Fruit fly (Drosophila melanogaster) whole organism, embryonic: Measurements from ENCODE around the gene CG7289.

Experiments
- CG10274 ChIP-seq: fragments of 200-800 bp; sonication (Bioruptor generic); optimal IDR thresholded peaks from 3 replicates; lab custom pipeline; 2017; ENCODE audit warnings: missing biosample characterization, mild to moderate bottlenecking, missing genetic modification characterization
- CG10462 ChIP-seq: fragments of 200-800 bp; sonication (Bioruptor generic); optimal IDR thresholded peaks from 2 replicates; lab custom pipeline; 2016; ENCODE audit warnings: missing biosample characterization, missing genetic modification characterization
- CG10979 ChIP-seq: fragments of 200-800 bp; sonication (Bioruptor generic); optimal IDR thresholded peaks from 2 replicates; lab custom pipeline; 2018; ENCODE audit warnings: missing biosample characterization, mild to moderate bottlenecking, missing genetic modification characterization, moderate library complexity
- CG11398 ChIP-seq: fragments of 200-800 bp; sonication (Bioruptor generic); optimal IDR thresholded peaks from 2 replicates; lab custom pipeline; 2016; ENCODE audit warnings: missing biosample characterization, missing genetic modification characterization
- CG13287 ChIP-seq: fragments of 200-800 bp; sonication (Bioruptor generic); IDR thresholded peaks from 2 replicates; pipeline ENCODE4 v1.3.6; 2022; ENCODE audit warnings: missing biosample characterization, missing genetic modification characterization; ENCODE audit not compliant: partially characterized antibody
- CG13894 ChIP-seq: fragments of 200-800 bp; sonication (Bioruptor generic); optimal IDR thresholded peaks from 3 replicates; lab custom pipeline; 2018; ENCODE audit warnings: missing biosample characterization, mild to moderate bottlenecking, missing genetic modification characterization, moderate library complexity
- CG14441 ChIP-seq: fragments of 200-800 bp; sonication (Bioruptor generic); IDR thresholded peaks from 2 replicates; pipeline ENCODE4 v1.3.6; 2022; ENCODE audit warnings: missing biosample characterization, missing genetic modification characterization
- CG14710 ChIP-seq: fragments of 200-800 bp; sonication (Bioruptor generic); optimal IDR thresholded peaks from 3 replicates; lab custom pipeline; 2019; ENCODE audit warnings: missing biosample characterization, mild to moderate bottlenecking, missing genetic modification characterization, moderate library complexity
- CG1647 ChIP-seq: fragments of 200-800 bp; sonication (Bioruptor generic); optimal IDR thresholded peaks from 3 replicates; lab custom pipeline; 2016; ENCODE audit warnings: missing biosample characterization, missing genetic modification characterization
- CG17829 ChIP-seq: fragments of 200-800 bp; optimal IDR thresholded peaks from 2 replicates; lab custom pipeline; 2019; ENCODE audit warnings: missing biosample characterization, mild to moderate bottlenecking, missing genetic modification characterization, moderate library complexity
- CG2678 ChIP-seq: fragments of 200-800 bp; sonication (Bioruptor generic); optimal IDR thresholded peaks from 3 replicates; lab custom pipeline; 2019; ENCODE audit warnings: missing biosample characterization, mild to moderate bottlenecking, missing genetic modification characterization, moderate library complexity
- CG34224 ChIP-seq: fragments of 200-800 bp; sonication (Bioruptor generic); IDR thresholded peaks from 3 replicates; pipeline ENCODE4 v1.3.6; 2022; ENCODE audit warnings: missing biosample characterization, missing genetic modification characterization; ENCODE audit not compliant: partially characterized antibody
- CG34376 ChIP-seq: fragments of 200-800 bp; sonication (Bioruptor generic); optimal IDR thresholded peaks from 2 replicates; lab custom pipeline; 2018; ENCODE audit warnings: missing biosample characterization, mild to moderate bottlenecking, missing genetic modification characterization
- CG8089 ChIP-seq: fragments of 200-800 bp; sonication (Bioruptor generic); optimal IDR thresholded peaks from 3 replicates; lab custom pipeline; 2016; ENCODE audit warnings: missing biosample characterization, missing genetic modification characterization
- CG9932 ChIP-seq: fragments of 200-800 bp; sonication (Bioruptor generic); IDR thresholded peaks from 2 replicates; pipeline ENCODE4 v1.3.6; 2022; ENCODE audit warnings: missing biosample characterization, missing genetic modification characterization
- Chrac-16 ChIP-seq: fragments of 200-800 bp; sonication (Bioruptor generic); optimal IDR thresholded peaks from 3 replicates; lab custom pipeline; 2016; ENCODE audit warnings: missing biosample characterization, missing genetic modification characterization
- Dll ChIP-seq: fragments of 200-800 bp; sonication (Bioruptor generic); IDR thresholded peaks from 4 replicates; pipeline ENCODE4 v1.3.6; 2022; ENCODE audit warnings: missing biosample characterization, missing genetic modification characterization; ENCODE audit not compliant: partially characterized antibody
- Doc3 ChIP-seq: fragments of 200-800 bp; sonication (Bioruptor generic); IDR thresholded peaks from 3 replicates; pipeline ENCODE4 v1.3.6; 2022; ENCODE audit warnings: missing biosample characterization, missing genetic modification characterization; ENCODE audit not compliant: partially characterized antibody
- Drgx ChIP-seq: fragments of 200-800 bp; sonication (Bioruptor generic); IDR thresholded peaks from 2 replicates; pipeline ENCODE4 v1.3.6; 2022; ENCODE audit warnings: missing biosample characterization, missing genetic modification characterization
- E2f2 ChIP-seq: fragments of 200-800 bp; sonication (Bioruptor generic); IDR thresholded peaks from 2 replicates; pipeline ENCODE4 v1.3.6; 2022; ENCODE audit warnings: missing biosample characterization, missing genetic modification characterization
- Ets65A ChIP-seq: fragments of 200-800 bp; sonication (Bioruptor generic); peaks from one replicate; lab custom pipeline; 2016; ENCODE audit warnings: missing biosample characterization, missing genetic modification characterization
- Ets97D ChIP-seq: fragments of 200-800 bp; sonication (Bioruptor generic); optimal IDR thresholded peaks from 3 replicates; lab custom pipeline; 2016; ENCODE audit warnings: missing biosample characterization, missing genetic modification characterization
- Fer3 ChIP-seq: fragments of 200-800 bp; sonication (Bioruptor generic); optimal IDR thresholded peaks from 2 replicates; lab custom pipeline; 2018; ENCODE audit warnings: missing biosample characterization, mild to moderate bottlenecking, missing genetic modification characterization, moderate library complexity
- HmgD ChIP-seq: fragments of 200-800 bp; sonication (Bioruptor generic); optimal IDR thresholded peaks from 3 replicates; lab custom pipeline; 2016; ENCODE audit warnings: missing biosample characterization, missing genetic modification characterization
- HmgZ ChIP-seq: fragments of 200-800 bp; sonication (Bioruptor generic); optimal IDR thresholded peaks from 2 replicates; lab custom pipeline; 2018; ENCODE audit warnings: missing biosample characterization, mild to moderate bottlenecking, missing genetic modification characterization
- Lhr ChIP-seq: fragments of 200-800 bp; sonication (Bioruptor generic); optimal IDR thresholded peaks from 3 replicates; lab custom pipeline; 2017; ENCODE audit warnings: mild to moderate bottlenecking, missing biosample characterization, missing genetic modification reagents, missing genetic modification characterization
- MESR4 ChIP-seq: fragments of 200-800 bp; sonication (Bioruptor generic); optimal IDR thresholded peaks from 2 replicates; lab custom pipeline; 2018; ENCODE audit warnings: missing biosample characterization, mild to moderate bottlenecking, missing genetic modification characterization, moderate library complexity
- Med ChIP-seq: fragments of 200-800 bp; sonication (Bioruptor generic); peaks from one replicate; lab custom pipeline; 2016; ENCODE audit warnings: missing biosample characterization, missing genetic modification characterization, mild to moderate bottlenecking, inconsistent platforms, moderate library complexity
- Mes4 ChIP-seq: fragments of 200-800 bp; sonication (Bioruptor generic); optimal IDR thresholded peaks from 2 replicates; lab custom pipeline; 2016; ENCODE audit warnings: missing biosample characterization, missing genetic modification characterization
- Neu2 ChIP-seq: fragments of 200-800 bp; sonication (Bioruptor generic); optimal IDR thresholded peaks from 3 replicates; lab custom pipeline; 2016; ENCODE audit warnings: missing biosample characterization, missing genetic modification characterization, borderline replicate concordance
- Sry-β ChIP-seq: fragments of 200-800 bp; sonication (Bioruptor generic); optimal IDR thresholded peaks from 2 replicates; lab custom pipeline; 2018; ENCODE audit warnings: missing biosample characterization, mild to moderate bottlenecking, missing genetic modification characterization, moderate library complexity
- bigmax ChIP-seq: fragments of 200-800 bp; sonication (Bioruptor generic); optimal IDR thresholded peaks from 2 replicates; lab custom pipeline; 2018; ENCODE audit warnings: missing biosample characterization, mild to moderate bottlenecking, missing genetic modification characterization
- da ChIP-seq: fragments of 200-800 bp; sonication (Bioruptor generic); optimal IDR thresholded peaks from 2 replicates; lab custom pipeline; 2016; ENCODE audit warnings: missing biosample characterization, missing genetic modification characterization
- fd96Cb ChIP-seq: fragments of 200-800 bp; sonication (Bioruptor generic); optimal IDR thresholded peaks from 2 replicates; lab custom pipeline; 2018; ENCODE audit warnings: missing biosample characterization, mild to moderate bottlenecking, missing genetic modification characterization, moderate library complexity
- gfzf ChIP-seq: fragments of 200-800 bp; sonication (Bioruptor generic); optimal IDR thresholded peaks from 2 replicates; lab custom pipeline; 2016; ENCODE audit warnings: missing biosample characterization, mild to moderate bottlenecking, missing genetic modification characterization, moderate library complexity
- kay ChIP-seq: fragments of 200-800 bp; sonication (Bioruptor generic); optimal IDR thresholded peaks from 2 replicates; lab custom pipeline; 2016; ENCODE audit warnings: missing biosample characterization, missing genetic modification characterization
- knrl ChIP-seq: fragments of 200-800 bp; sonication (Bioruptor generic); IDR thresholded peaks from 3 replicates; pipeline ENCODE4 v1.3.6; 2022; ENCODE audit warnings: missing biosample characterization, missing genetic modification characterization; ENCODE audit not compliant: partially characterized antibody
- mld ChIP-seq: fragments of 200-800 bp; sonication (Bioruptor generic); IDR thresholded peaks from 3 replicates; pipeline ENCODE4 v1.3.6; 2022; ENCODE audit warnings: missing biosample characterization, missing genetic modification characterization; ENCODE audit not compliant: partially characterized antibody
- nmo ChIP-seq: fragments of 200-800 bp; sonication (Bioruptor generic); optimal IDR thresholded peaks from 2 replicates; lab custom pipeline; 2018; ENCODE audit warnings: missing biosample characterization, mild to moderate bottlenecking, missing genetic modification characterization, moderate library complexity
- oc ChIP-seq: fragments of 200-800 bp; sonication (Bioruptor generic); optimal IDR thresholded peaks from 2 replicates; lab custom pipeline; 2018; ENCODE audit warnings: missing biosample characterization, mild to moderate bottlenecking, missing genetic modification characterization, moderate library complexity
- org-1 ChIP-seq: fragments of 200-800 bp; sonication (Bioruptor generic); optimal IDR thresholded peaks from 2 replicates; lab custom pipeline; 2017; ENCODE audit warnings: missing biosample characterization, missing genetic modification characterization
- repo ChIP-seq: fragments of 200-800 bp; sonication (Bioruptor generic); optimal IDR thresholded peaks from 2 replicates; lab custom pipeline; 2016; ENCODE audit warnings: missing biosample characterization, missing genetic modification characterization
- row ChIP-seq: fragments of 200-800 bp; sonication (Bioruptor generic); IDR thresholded peaks from 3 replicates; pipeline ENCODE4 v1.3.6; 2022; ENCODE audit warnings: missing biosample characterization, missing genetic modification characterization
- sc ChIP-seq, 3 experiments: fragments of >200 bp in 2 of 3; fragments of 200-800 bp in 1 of 3; sonication (Bioruptor generic) in 1 of 3; optimal IDR thresholded peaks; 2 replicates in 2 of 3; 3 replicates in 1 of 3; lab custom pipeline; 2017; ENCODE audit warnings: mild to moderate bottlenecking in 1 of 3, missing biosample characterization in 1 of 3, missing genetic modification characterization in 1 of 3, missing genetic modification reagents in 1 of 3
- sens ChIP-seq: fragments of 200-800 bp; sonication (Bioruptor generic); peaks from one replicate; lab custom pipeline; 2016; ENCODE audit warnings: missing biosample characterization, missing genetic modification characterization
- stwl ChIP-seq: fragments of 200-800 bp; sonication (Bioruptor generic); optimal IDR thresholded peaks from 3 replicates; lab custom pipeline; 2018; ENCODE audit warnings: missing biosample characterization, mild to moderate bottlenecking, missing genetic modification characterization, moderate library complexity
- unc-4 ChIP-seq: fragments of 200-800 bp; sonication (Bioruptor generic); IDR thresholded peaks from 2 replicates; pipeline ENCODE4 v1.3.6; 2022; ENCODE audit warnings: missing biosample characterization, missing genetic modification characterization; ENCODE audit not compliant: partially characterized antibody
- zen2 ChIP-seq: fragments of 200-800 bp; sonication (Bioruptor generic); IDR thresholded peaks from 3 replicates; pipeline ENCODE4 v1.3.6; 2022; ENCODE audit warnings: missing biosample characterization, missing genetic modification characterization; ENCODE audit not compliant: partially characterized antibody

CG7289 gene

DNA sequence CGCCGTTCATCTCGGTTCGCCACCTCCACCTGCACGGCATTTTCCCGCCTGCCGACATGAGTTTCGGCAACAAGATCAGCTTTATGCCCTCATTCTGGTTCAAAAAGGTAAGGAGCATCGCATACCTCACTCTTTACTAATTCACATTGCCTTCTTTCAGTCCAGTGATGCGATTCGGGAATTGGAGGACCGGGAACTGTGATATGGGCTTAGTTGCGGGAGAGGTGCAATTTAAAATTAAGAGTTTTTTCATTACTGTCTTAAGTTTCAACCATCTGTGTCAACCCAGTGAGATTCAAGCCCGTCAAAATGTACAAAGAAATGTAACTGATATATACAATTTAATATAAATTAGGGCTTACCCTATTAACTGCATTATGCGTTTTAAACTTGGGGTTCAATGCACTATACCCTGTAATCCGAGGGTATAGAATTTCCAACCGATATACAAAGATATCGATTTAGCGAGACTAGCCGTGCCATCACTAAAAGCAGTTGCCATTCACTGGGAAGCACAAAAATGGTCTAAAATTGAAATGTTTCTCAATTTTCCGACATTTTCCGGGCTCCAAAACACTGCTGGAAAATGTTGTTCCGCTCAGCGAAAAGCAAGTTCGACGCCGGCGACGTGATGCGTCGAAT lies at the start of gene CG7289 (continued):
- peak; percentile 54; the same call in 2 of the 3 replicates for TF ChIP-seq knrl (GFP tag; lab: Robert Waterston, UW)
- TF ChIP-seq nmo (GFP tag; lab: Kevin White, UChicago), result no peak
- TF ChIP-seq gfzf (GFP tag; lab: Kevin White, UChicago), result peak; percentile 12
- no peak for TF ChIP-seq Lhr (GFP tag; lab: Kevin White, UChicago)
- no peak for TF ChIP-seq fd96Cb (tag; lab: Kevin White, UChicago)
- no peak for TF ChIP-seq HmgD (GFP tag; lab: Kevin White, UChicago)
- peak; percentile 9 for TF ChIP-seq CG10979 (tag; lab: Kevin White, UChicago)
- no peak for TF ChIP-seq Drgx (GFP tag; lab: Robert Waterston, UW)
- no peak for TF ChIP-seq repo (GFP tag; lab: Kevin White, UChicago)
- TF ChIP-seq unc-4 (GFP tag; lab: Robert Waterston, UW), result peak; percentile 60
- peak; percentile 14 for TF ChIP-seq Ets97D (GFP tag; lab: Kevin White, UChicago)
- TF ChIP-seq da, result no peak
- no peak for TF ChIP-seq CG2678 (tag; lab: Kevin White, UChicago)
- no peak for TF ChIP-seq bigmax (GFP tag; lab: Kevin White, UChicago)
- no peak for TF ChIP-seq sc (optimal IDR thresholded peaks at IDR 0.05; lab: Kevin White, UChicago)
- TF ChIP-seq sc (GFP tag; optimal IDR thresholded peaks at IDR 0.05; lab: Kevin White, UChicago), result no peak
- no peak for TF ChIP-seq CG11398 (GFP tag; lab: Kevin White, UChicago)
- peak; percentile 75 for TF ChIP-seq stwl (tag; lab: Kevin White, UChicago)
- no peak for TF ChIP-seq CG10274 (GFP tag; lab: Kevin White, UChicago)
- TF ChIP-seq Neu2, result no peak
- peak; percentile 48; the same call in 1 of the 2 replicates for TF ChIP-seq CG9932 (GFP tag; lab: Robert Waterston, UW)
- TF ChIP-seq Sry-β (GFP tag; lab: Kevin White, UChicago), result no peak
- peak; percentile 30; the same call in 1 of the 2 replicates for TF ChIP-seq CG14441 (GFP tag; lab: Robert Waterston, UW)
- peak; percentile 42 for TF ChIP-seq Med (GFP tag; lab: Kevin White, UChicago)
- no peak for TF ChIP-seq oc (tag; lab: Kevin White, UChicago)
- TF ChIP-seq row (GFP tag; lab: Robert Waterston, UW), result peak; percentile 70
- TF ChIP-seq kay (GFP tag; lab: Kevin White, UChicago), result no peak
- peak; percentile 52 for TF ChIP-seq CG34224 (GFP tag; lab: Robert Waterston, UW)
- TF ChIP-seq CG1647 (GFP tag; lab: Kevin White, UChicago), result no peak
- no peak for TF ChIP-seq CG13894
- TF ChIP-seq CG17829 (tag; lab: Kevin White, UChicago), result peak; percentile 18
- no peak for TF ChIP-seq CG34376
- TF ChIP-seq zen2 (GFP tag; lab: Robert Waterston, UW), result peak; percentile 48; the same call in 2 of the 3 replicates
- peak; percentile 22 for TF ChIP-seq HmgZ (tag; lab: Kevin White, UChicago)
- TF ChIP-seq mld (GFP tag; lab: Robert Waterston, UW), result 0 out of 3 replicates have a peak, but pooled peaks have one; percentile 38
- peak; percentile 42; the same call in 1 of the 2 replicates for TF ChIP-seq E2f2 (GFP tag; lab: Robert Waterston, UW)
- TF ChIP-seq Chrac-16, result no peak
- TF ChIP-seq Dll (GFP tag; lab: Robert Waterston, UW), result peak; percentile 61
- TF ChIP-seq Fer3 (tag; lab: Kevin White, UChicago), result no peak
- TF ChIP-seq Doc3 (GFP tag; lab: Robert Waterston, UW), result peak; percentile 48
- no peak for TF ChIP-seq CG14710 (tag; lab: Kevin White, UChicago)
- TF ChIP-seq Mes4, result no peak
- no peak for TF ChIP-seq org-1
- TF ChIP-seq CG13287 (GFP tag; lab: Robert Waterston, UW), result peak; percentile 78
- TF ChIP-seq CG8089, result no peak
- no peak for TF ChIP-seq CG10462 (GFP tag; lab: Kevin White, UChicago)
- TF ChIP-seq MESR4, result peak; percentile 53
- TF ChIP-seq Ets65A (GFP tag; lab: Kevin White, UChicago), result peak; percentile 92
- TF ChIP-seq sens (GFP tag; lab: Kevin White, UChicago), result peak; percentile 80
